Worm (Caenorhabditis elegans) whole organism, L1 larva: ENCODE results near the gene ZC455.1.

ENCODE experiments used
- C04F5.9 ChIP-seq: sonication (generic microtip); optimal IDR thresholded peaks from 2 replicates; lab custom pipeline; 2016; ENCODE audit warnings: missing genetic modification characterization, missing compliant biosample characterization
- ceh-90 ChIP-seq: sonication (generic microtip); optimal IDR thresholded peaks from 2 replicates; lab custom pipeline; 2016; ENCODE audit warnings: missing genetic modification characterization, missing compliant biosample characterization
- fos-1 ChIP-seq: fragments of 150-350 bp; optimal IDR thresholded peaks from 2 replicates; lab custom pipeline; 2014; ENCODE audit warnings: missing biosample characterization, missing genetic modification characterization
- nhr-28 ChIP-seq: fragments of 150-350 bp; optimal IDR thresholded peaks from 2 replicates; lab custom pipeline; 2014; ENCODE audit warnings: missing biosample characterization, missing genetic modification characterization
- pag-3 ChIP-seq: sonication (generic microtip); optimal IDR thresholded peaks from 2 replicates; lab custom pipeline; 2017; ENCODE audit warnings: missing genetic modification characterization, mild to moderate bottlenecking, missing compliant biosample characterization, antibody characterized with exemption, borderline replicate concordance; ENCODE audit not compliant: insufficient read depth
- rnt-1 ChIP-seq: sonication (generic microtip); optimal IDR thresholded peaks from 2 replicates; lab custom pipeline; 2016; ENCODE audit warnings: mild to moderate bottlenecking, missing genetic modification characterization, moderate library complexity, missing compliant biosample characterization
- skn-1 ChIP-seq: fragments of 150-350 bp; optimal IDR thresholded peaks from 2 replicates; lab custom pipeline; 2014; ENCODE audit warnings: missing biosample characterization, missing genetic modification characterization
- sptf-1 ChIP-seq: fragments of 150-350 bp; optimal IDR thresholded peaks from 2 replicates; lab custom pipeline; 2014; ENCODE audit warnings: missing biosample characterization, missing genetic modification characterization
- unc-130 ChIP-seq: fragments of 150-350 bp; optimal IDR thresholded peaks from 2 replicates; lab custom pipeline; 2017; ENCODE audit warnings: missing biosample characterization, missing genetic modification characterization, inconsistent platforms

DNA sequence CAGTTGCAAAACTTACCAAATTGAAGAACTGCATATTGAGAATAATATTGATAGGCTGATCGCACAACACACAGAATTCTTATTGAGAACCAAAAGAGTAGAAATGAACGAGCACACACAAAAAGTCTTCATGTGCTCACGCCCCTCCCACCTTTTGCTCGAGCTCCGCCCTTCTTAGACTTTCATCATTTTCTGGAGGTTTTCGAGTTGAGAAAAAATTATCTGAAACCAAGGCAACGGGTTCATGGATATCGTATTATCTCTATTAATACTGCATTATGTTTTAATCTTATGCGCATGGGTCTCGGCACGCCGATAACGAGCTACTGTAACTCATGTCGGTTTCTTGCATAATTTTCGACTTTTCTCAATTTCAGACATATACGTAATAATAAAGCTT lies 47.4 kb upstream of the ZC455.1 start, which contains the start of gene R11D1.12:
- TF ChIP-seq fos-1 (tag; lab: Kevin White, UChicago) = no peak
- no peak for TF ChIP-seq nhr-28
- no peak for TF ChIP-seq pag-3 (tag; lab: Kevin White, UChicago)
- TF ChIP-seq sptf-1 (tag; lab: Kevin White, UChicago) = no peak
- no peak for TF ChIP-seq C04F5.9
- no peak for TF ChIP-seq ceh-90 (tag; lab: Kevin White, UChicago)
- TF ChIP-seq skn-1 (tag; lab: Kevin White, UChicago) = no peak
- no peak for TF ChIP-seq rnt-1 (tag; lab: Kevin White, UChicago)
- TF ChIP-seq unc-130 (tag; lab: Kevin White, UChicago) = no peak
